Fruit fly (Drosophila melanogaster): ENCODE data around the gene scf.
A peak's percentile ranks its signal among the peaks of the same experiment; 100 is the strongest.

The scf gene

DNA sequence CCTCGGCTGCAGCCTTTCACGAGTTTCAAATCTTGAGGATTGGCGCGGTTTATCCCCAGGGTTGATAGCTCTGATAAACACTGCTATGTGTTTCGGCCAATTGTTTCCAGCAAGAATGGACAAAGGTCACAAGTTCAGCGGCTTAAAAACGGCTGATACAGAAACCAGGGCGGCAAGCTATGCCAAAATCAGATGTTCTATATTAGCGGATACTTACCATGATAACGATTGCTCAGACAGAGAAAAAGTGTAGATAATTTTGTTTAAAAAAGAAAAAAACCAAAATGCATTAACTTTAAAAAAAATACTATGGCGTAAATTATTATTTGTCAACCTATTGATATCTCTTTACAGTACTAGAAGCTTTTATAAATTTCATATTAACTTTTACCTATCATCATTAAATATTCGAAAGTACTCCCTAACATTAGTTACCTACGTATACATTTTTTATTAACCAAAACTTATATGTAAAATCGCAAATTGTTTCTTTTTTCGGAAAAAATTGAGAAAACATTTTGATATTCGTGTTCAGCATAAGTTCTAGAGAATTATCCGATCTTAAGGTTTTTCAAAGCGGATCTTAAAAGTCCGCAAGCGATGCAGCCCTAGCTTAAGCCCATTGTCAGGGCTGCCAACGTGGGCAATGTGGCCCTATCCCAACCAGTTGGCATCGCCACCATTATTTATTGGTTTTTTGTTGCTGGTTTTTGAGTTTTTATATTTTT lies 14.7 kb downstream of the scf start, which contains the start of the genes sturkopf and Herc4 (continued):
- TF ChIP-seq fru (optimal IDR thresholded peaks at IDR 0.05) (no peak), CoRest (tag; optimal IDR thresholded peaks at IDR 0.05) (peak; percentile 89), CG2889 (GFP tag; IDR thresholded peaks at IDR 0.05) (peak; percentile 47; the same call in 1 of the 3 replicates), CG30431 (GFP tag; optimal IDR thresholded peaks at IDR 0.05) (peak; percentile 3), Trl (optimal IDR thresholded peaks at IDR 0.05) (no peak), Trl (GFP tag; optimal IDR thresholded peaks at IDR 0.05) (peak; percentile 87), CG1024 (GFP tag; IDR thresholded peaks at IDR 0.05) (0 out of 2 replicates have a peak, but pooled peaks have one; percentile 7), CG4617 (GFP tag; optimal IDR thresholded peaks at IDR 0.05; ENCODE audit: borderline replicate concordance) (peak; percentile 77), unc-4 (GFP tag; IDR thresholded peaks at IDR 0.05; ENCODE audit: partially characterized antibody) (no peak), CG17829 (tag; optimal IDR thresholded peaks at IDR 0.05) (peak; percentile 67), scrt (GFP tag; optimal IDR thresholded peaks at IDR 0.05) (no peak), chinmo (GFP tag; IDR thresholded peaks at IDR 0.05; ENCODE audit: partially characterized antibody) (no peak), sima (GFP tag; optimal IDR thresholded peaks at IDR 0.05) (peak; percentile 8), az2 (GFP tag; optimal IDR thresholded peaks at IDR 0.05) (peak; percentile 76), psq (GFP tag; optimal IDR thresholded peaks at IDR 0.05) (peak; percentile 39), BEAF-32 (GFP tag; optimal IDR thresholded peaks at IDR 0.05) (peak; percentile 36), Oli (tag; optimal IDR thresholded peaks at IDR 0.05) (peak; percentile 78), CHES-1-like (GFP tag; optimal IDR thresholded peaks at IDR 0.05) (peak; percentile 74), Dp (GFP tag; optimal IDR thresholded peaks at IDR 0.05) (peak; percentile 37), Blimp-1 (GFP tag; optimal IDR thresholded peaks at IDR 0.05) (no peak), stc (GFP tag; IDR thresholded peaks at IDR 0.05) (no peak), run (tag; optimal IDR thresholded peaks at IDR 0.05) (peak; percentile 36), CG12299 (tag; optimal IDR thresholded peaks at IDR 0.05) (no peak), Neu2 (GFP tag; optimal IDR thresholded peaks at IDR 0.05; ENCODE audit: borderline replicate concordance) (no peak), CG17612 (GFP tag; IDR thresholded peaks at IDR 0.05) (no peak), CG8924 (tag; optimal IDR thresholded peaks at IDR 0.05) (peak; percentile 85), ATbp (GFP tag; optimal IDR thresholded peaks at IDR 0.05) (peak; percentile 48), oc (tag; optimal IDR thresholded peaks at IDR 0.05) (peak; percentile 40), CG10979 (tag; optimal IDR thresholded peaks at IDR 0.05) (peak; percentile 40), Lhr (GFP tag; optimal IDR thresholded peaks at IDR 0.05) (peak; percentile 6), ttk (GFP tag; IDR thresholded peaks at IDR 0.05) (peak; percentile 39; the same call in 1 of the 2 replicates), H2.0 (GFP tag; IDR thresholded peaks at IDR 0.05) (peak; percentile 46), eve (GFP tag; optimal IDR thresholded peaks at IDR 0.05) (no peak), CG6654 (GFP tag; optimal IDR thresholded peaks at IDR 0.05) (no peak), corto (GFP tag; optimal IDR thresholded peaks at IDR 0.05) (no peak), Nf-YC (tag; optimal IDR thresholded peaks at IDR 0.05) (peak; percentile 84), Lpt (GFP tag; optimal IDR thresholded peaks at IDR 0.05) (no peak), CG14965 (GFP tag; optimal IDR thresholded peaks at IDR 0.05; ENCODE audit: borderline replicate concordance) (no peak), GATAe (GFP tag; conservative IDR thresholded peaks at IDR 0.05) (no peak), CG13775 (GFP tag; optimal IDR thresholded peaks at IDR 0.05) (peak; percentile 100), CG1602 (GFP tag; optimal IDR thresholded peaks at IDR 0.05) (peak; percentile 62), CG2199 (GFP tag; IDR thresholded peaks at IDR 0.05) (no peak), sens-2 (GFP tag; IDR thresholded peaks at IDR 0.05) (0 out of 2 replicates have a peak, but pooled peaks have one; percentile 5), CG6854 (GFP tag; optimal IDR thresholded peaks at IDR 0.05) (no peak), Opbp (GFP tag; IDR thresholded peaks at IDR 0.05; ENCODE audit: partially characterized antibody) (peak; percentile 37; the same call in 1 of the 3 replicates), CG12744 (GFP tag; optimal IDR thresholded peaks at IDR 0.05) (peak; percentile 23), Sox100B (GFP tag; optimal IDR thresholded peaks at IDR 0.05) (no peak), ERR (GFP tag; optimal IDR thresholded peaks at IDR 0.05) (peak; percentile 74), p53 (GFP tag; optimal IDR thresholded peaks at IDR 0.05) (peak; percentile 71)
